Worm (Caenorhabditis elegans) whole organism, early embryonic: ENCODE data around the gene F40G9.8.

Experiments used
- F13C5.2 ChIP-seq: sonication (generic microtip); optimal IDR thresholded peaks from 2 replicates; lab custom pipeline; 2017; ENCODE audit warnings: mild to moderate bottlenecking, missing genetic modification characterization, inconsistent platforms, missing compliant biosample characterization
- aly-1 ChIP-seq: sonication (generic microtip); optimal IDR thresholded peaks from 2 replicates; lab custom pipeline; 2016; ENCODE audit warnings: missing genetic modification characterization, missing compliant biosample characterization
- ama-1 ChIP-seq: fragments of 150-350 bp; optimal IDR thresholded peaks from 2 replicates; lab custom pipeline; 2014
- ceh-13 ChIP-seq: fragments of 200-800 bp; sonication (Bioruptor generic); optimal IDR thresholded peaks from 2 replicates; lab custom pipeline; 2018; ENCODE audit warnings: mild to moderate bottlenecking, missing genetic modification characterization, missing compliant biosample characterization
- ceh-36 ChIP-seq: sonication (generic microtip); optimal IDR thresholded peaks from 2 replicates; lab custom pipeline; 2016; ENCODE audit warnings: missing genetic modification characterization, inconsistent platforms, missing compliant biosample characterization
- ets-7 ChIP-seq: sonication (generic microtip); optimal IDR thresholded peaks from 2 replicates; lab custom pipeline; 2016; ENCODE audit warnings: missing genotype, missing genetic modification characterization, missing compliant biosample characterization
- flt-1 ChIP-seq: fragments of 200-800 bp; sonication (Bioruptor generic); IDR thresholded peaks from 2 replicates; pipeline ENCODE4 v1.3.6; 2022; ENCODE audit warnings: missing genetic modification characterization, missing compliant biosample characterization
- hmbx-1 ChIP-seq: sonication (generic microtip); optimal IDR thresholded peaks from 2 replicates; lab custom pipeline; 2016; ENCODE audit warnings: mild to moderate bottlenecking, missing genetic modification characterization, missing compliant biosample characterization
- hmg-4 ChIP-seq: fragments of 200-800 bp; sonication (Bioruptor generic); optimal IDR thresholded peaks from 2 replicates; lab custom pipeline; 2018; ENCODE audit warnings: mild to moderate bottlenecking, missing genetic modification characterization, missing compliant biosample characterization
- hnd-1 ChIP-seq: sonication (generic microtip); optimal IDR thresholded peaks from 2 replicates; lab custom pipeline; 2016; ENCODE audit warnings: missing genetic modification characterization, missing compliant biosample characterization
- scrt-1 ChIP-seq: fragments of 200-800 bp; sonication (Bioruptor generic); IDR thresholded peaks from 2 replicates; pipeline ENCODE4 v1.3.6; 2022; ENCODE audit warnings: missing genetic modification characterization, missing compliant biosample characterization
- sea-1 ChIP-seq: fragments of 200-800 bp; sonication (Bioruptor generic); conservative IDR thresholded peaks from 2 replicates; pipeline ENCODE4 v1.3.6; 2022; ENCODE audit warnings: missing genetic modification characterization, missing compliant biosample characterization
- tbx-37 ChIP-seq: fragments of 200-800 bp; sonication (Bioruptor generic); conservative IDR thresholded peaks from 2 replicates; pipeline ENCODE4 v1.3.6; 2022; ENCODE audit warnings: missing genetic modification reagents, missing genetic modification characterization, missing compliant biosample characterization
- tra-4 ChIP-seq: sonication (generic microtip); optimal IDR thresholded peaks from 2 replicates; lab custom pipeline; 2017; ENCODE audit warnings: missing genetic modification characterization, missing compliant biosample characterization

- TF ChIP-seq ceh-13: no peak
- no peak for TF ChIP-seq ama-1 (lab: Kevin White, UChicago)
- no peak for TF ChIP-seq tbx-37 (GFP tag; lab: Robert Waterston, UW)
- TF ChIP-seq sea-1 (GFP tag; lab: Robert Waterston, UW): no peak
- TF ChIP-seq hmg-4 (GFP tag; lab: Kevin White, UChicago): no peak
- TF ChIP-seq ceh-36: no peak
- no peak for TF ChIP-seq hmbx-1 (tag; lab: Kevin White, UChicago)
- no peak for TF ChIP-seq hnd-1 (tag; lab: Kevin White, UChicago)
- TF ChIP-seq aly-1 (tag; lab: Kevin White, UChicago): no peak
- no peak for TF ChIP-seq tra-4 (tag; lab: Kevin White, UChicago)
- no peak for TF ChIP-seq scrt-1 (GFP tag; lab: Robert Waterston, UW)
- TF ChIP-seq flt-1 (GFP tag; lab: Robert Waterston, UW): no peak
- no peak for TF ChIP-seq ets-7 (tag; lab: Kevin White, UChicago)
- TF ChIP-seq F13C5.2: no peak
Observed at ce11 chrIII:147570-148076, 17.1 kb downstream of the F40G9.8 start, which contains the start of gene sqst-5.
